Worm (Caenorhabditis elegans): ENCODE measurements around the gene nspc-14.

DNA sequence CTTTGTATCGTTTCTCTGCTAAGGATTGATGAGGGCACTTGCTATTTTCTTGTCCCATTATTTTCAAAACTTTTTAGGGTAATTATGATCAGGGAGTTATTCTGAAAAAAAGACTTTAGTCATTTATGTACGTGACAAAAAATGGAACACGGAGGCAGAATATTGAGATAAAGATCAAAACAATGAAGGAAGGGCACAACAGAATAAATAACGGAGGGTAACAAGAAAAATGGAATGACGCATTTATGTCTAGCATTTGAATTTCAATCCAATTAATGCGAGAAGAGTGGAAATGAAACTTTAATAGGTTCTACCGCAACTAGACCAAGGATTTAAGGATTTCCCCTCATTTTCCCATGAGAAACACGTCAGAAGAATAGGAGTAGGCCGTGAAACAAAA, 19.4 kb upstream of the nspc-14 start, which contains the start of gene glb-13:
- TF ChIP-seq mep-1 (tag; optimal IDR thresholded peaks at IDR 0.05) (no peak), aly-2 (tag; optimal IDR thresholded peaks at IDR 0.05) (no peak), ztf-11 (tag; optimal IDR thresholded peaks at IDR 0.05) (no peak), lin-13 (GFP tag; optimal IDR thresholded peaks at IDR 0.05) (no peak), nhr-28 (tag; optimal IDR thresholded peaks at IDR 0.05) (no peak), nhr-11 (tag; optimal IDR thresholded peaks at IDR 0.05) (no peak), jun-1 (tag; optimal IDR thresholded peaks at IDR 0.05) (no peak), unc-130 (GFP tag; optimal IDR thresholded peaks at IDR 0.05) (no peak), zfp-2 (tag; optimal IDR thresholded peaks at IDR 0.05) (no peak), ZK546.5 (tag; optimal IDR thresholded peaks at IDR 0.05) (no peak), ceh-62 (tag; optimal IDR thresholded peaks at IDR 0.05) (no peak), snpc-4 (tag; optimal IDR thresholded peaks at IDR 0.05) (no peak), lin-39 (tag; optimal IDR thresholded peaks at IDR 0.05) (no peak)

Data from whole organism, L4 larva.